Fruit fly (Drosophila melanogaster) whole organism, prepupa: ENCODE data around the gene Vha36-3.

Source experiments
- Blimp-1 ChIP-seq: fragments of 200-800 bp; sonication (Bioruptor generic); optimal IDR thresholded peaks from 3 replicates; lab custom pipeline; 2017; ENCODE audit warnings: missing biosample characterization, missing genetic modification characterization, mild to moderate bottlenecking, moderate library complexity, missing genetic modification reagents
- CG10631 ChIP-seq: fragments of 200-800 bp; sonication (Bioruptor generic); optimal IDR thresholded peaks from 2 replicates; lab custom pipeline; 2016; ENCODE audit warnings: missing biosample characterization, missing genetic modification characterization
- CG10669 ChIP-seq: fragments of 200-800 bp; sonication (Bioruptor generic); optimal IDR thresholded peaks from 3 replicates; lab custom pipeline; 2018; ENCODE audit warnings: missing biosample characterization, mild to moderate bottlenecking, missing genetic modification characterization, moderate library complexity
- CG11294 ChIP-seq: fragments of 200-800 bp; sonication (Bioruptor generic); IDR thresholded peaks from 2 replicates; pipeline ENCODE4 v1.3.6; 2022; ENCODE audit warnings: missing biosample characterization, missing genetic modification characterization
- CG11902 ChIP-seq: fragments of 200-800 bp; sonication (Bioruptor generic); optimal IDR thresholded peaks from 3 replicates; lab custom pipeline; 2016; ENCODE audit warnings: missing biosample characterization, missing genetic modification characterization
- CG15336 ChIP-seq: fragments of 200-800 bp; sonication (Bioruptor generic); IDR thresholded peaks from 2 replicates; pipeline ENCODE4 v1.3.6; 2022; ENCODE audit warnings: missing biosample characterization, missing genetic modification characterization
- CG1621 ChIP-seq: fragments of 200-800 bp; sonication (Bioruptor generic); optimal IDR thresholded peaks from 3 replicates; lab custom pipeline; 2018; ENCODE audit warnings: missing biosample characterization, mild to moderate bottlenecking, missing genetic modification characterization
- CG16779 ChIP-seq: fragments of 200-800 bp; sonication (Bioruptor generic); optimal IDR thresholded peaks from 3 replicates; lab custom pipeline; 2017; ENCODE audit warnings: missing biosample characterization, mild to moderate bottlenecking, missing genetic modification characterization
- CG3032 ChIP-seq: fragments of 200-800 bp; optimal IDR thresholded peaks from 2 replicates; lab custom pipeline; 2019; ENCODE audit warnings: missing biosample characterization, mild to moderate bottlenecking, missing genetic modification characterization, moderate library complexity
- CG31627 ChIP-seq: fragments of 200-800 bp; sonication (Bioruptor generic); optimal IDR thresholded peaks from 3 replicates; lab custom pipeline; 2016; ENCODE audit warnings: missing biosample characterization, missing genetic modification characterization
- CG32006 ChIP-seq: fragments of 200-800 bp; sonication (Bioruptor generic); optimal IDR thresholded peaks from 3 replicates; lab custom pipeline; 2017; ENCODE audit warnings: missing biosample characterization, mild to moderate bottlenecking, missing genetic modification characterization
- CG34406 ChIP-seq: fragments of 200-800 bp; sonication (Bioruptor generic); optimal IDR thresholded peaks from 3 replicates; lab custom pipeline; 2016; ENCODE audit warnings: missing biosample characterization, missing genetic modification characterization
- CG4318 ChIP-seq: fragments of 200-800 bp; sonication (Bioruptor generic); optimal IDR thresholded peaks from 3 replicates; lab custom pipeline; 2017; ENCODE audit warnings: missing biosample characterization, mild to moderate bottlenecking, missing genetic modification characterization
- CG6163 ChIP-seq: fragments of 200-800 bp; sonication (Bioruptor generic); IDR thresholded peaks from 3 replicates; pipeline ENCODE4 v1.3.6; 2022; ENCODE audit warnings: missing biosample characterization, missing genetic modification characterization
- CG6276 ChIP-seq: fragments of 200-800 bp; sonication (Bioruptor generic); optimal IDR thresholded peaks from 2 replicates; lab custom pipeline; 2017; ENCODE audit warnings: missing biosample characterization, mild to moderate bottlenecking, missing genetic modification characterization
- CG6792 ChIP-seq: fragments of 200-800 bp; sonication (Bioruptor generic); optimal IDR thresholded peaks from 3 replicates; lab custom pipeline; 2016; ENCODE audit warnings: missing biosample characterization, missing genetic modification characterization
- CG6808 ChIP-seq: fragments of 200-800 bp; sonication (Bioruptor generic); optimal IDR thresholded peaks from 3 replicates; lab custom pipeline; 2017; ENCODE audit warnings: missing biosample characterization, missing genetic modification characterization, mild to moderate bottlenecking, moderate library complexity, missing genetic modification reagents
- CG6854 ChIP-seq: fragments of 200-800 bp; sonication (Bioruptor generic); optimal IDR thresholded peaks from 2 replicates; lab custom pipeline; 2017; ENCODE audit warnings: missing biosample characterization, mild to moderate bottlenecking, missing genetic modification characterization
- CG7368 ChIP-seq: fragments of 200-800 bp; sonication (Bioruptor generic); optimal IDR thresholded peaks from 3 replicates; lab custom pipeline; 2016; ENCODE audit warnings: missing biosample characterization, missing genetic modification characterization
- CG8119 ChIP-seq: fragments of 200-800 bp; sonication (Bioruptor generic); IDR thresholded peaks from 3 replicates; pipeline ENCODE4 v1.3.6; 2022; ENCODE audit warnings: missing biosample characterization, missing genetic modification characterization
- CG8319 ChIP-seq: fragments of 200-800 bp; sonication (Bioruptor generic); optimal IDR thresholded peaks from 3 replicates; lab custom pipeline; 2016; ENCODE audit warnings: missing biosample characterization, missing genetic modification characterization
- CG8632 ChIP-seq: fragments of 200-800 bp; sonication (Bioruptor generic); optimal IDR thresholded peaks from 3 replicates; lab custom pipeline; 2016; ENCODE audit warnings: missing biosample characterization, missing genetic modification characterization
- CG9139 ChIP-seq: fragments of 200-800 bp; sonication (Bioruptor generic); optimal IDR thresholded peaks from 3 replicates; lab custom pipeline; 2017; ENCODE audit warnings: missing biosample characterization, mild to moderate bottlenecking, missing genetic modification characterization
- Eip75B ChIP-seq: fragments of 200-800 bp; sonication (Bioruptor generic); optimal IDR thresholded peaks from 3 replicates; lab custom pipeline; 2016; ENCODE audit warnings: missing biosample characterization, missing genetic modification characterization
- Eip78C ChIP-seq: fragments of 200-800 bp; sonication (Bioruptor generic); peaks from one replicate; lab custom pipeline; 2016; ENCODE audit warnings: missing biosample characterization, missing genetic modification characterization
- Eip93F ChIP-seq: fragments of 200-800 bp; sonication (Bioruptor generic); optimal IDR thresholded peaks from 2 replicates; lab custom pipeline; 2016; ENCODE audit warnings: missing biosample characterization, mild to moderate bottlenecking, missing genetic modification characterization
- Ets21C ChIP-seq: fragments of 200-800 bp; sonication (Bioruptor generic); optimal IDR thresholded peaks from 3 replicates; lab custom pipeline; 2016; ENCODE audit warnings: missing biosample characterization, missing genetic modification characterization
- Ets96B ChIP-seq: fragments of 200-800 bp; optimal IDR thresholded peaks from 2 replicates; lab custom pipeline; 2019; ENCODE audit warnings: missing biosample characterization, mild to moderate bottlenecking, missing genetic modification characterization, moderate library complexity
- Gug ChIP-seq: fragments of 200-800 bp; sonication (Bioruptor generic); IDR thresholded peaks from 2 replicates; pipeline ENCODE4 v1.3.6; 2022; ENCODE audit warnings: missing biosample characterization, missing genetic modification characterization
- Hr38 ChIP-seq: sonication (Bioruptor generic); optimal IDR thresholded peaks from 2 replicates; lab custom pipeline; 2016; ENCODE audit warnings: missing biosample characterization, missing genetic modification characterization
- Hr4 ChIP-seq: fragments of 200-800 bp; sonication (Bioruptor generic); optimal IDR thresholded peaks from 3 replicates; lab custom pipeline; 2016; ENCODE audit warnings: missing biosample characterization, missing genetic modification characterization
- Lpt ChIP-seq: fragments of 200-800 bp; sonication (Bioruptor generic); optimal IDR thresholded peaks from 3 replicates; lab custom pipeline; 2016; ENCODE audit warnings: missing biosample characterization, missing genetic modification characterization
- Smox ChIP-seq: fragments of 200-800 bp; sonication (Bioruptor generic); optimal IDR thresholded peaks from 3 replicates; lab custom pipeline; 2016; ENCODE audit warnings: missing biosample characterization, missing genetic modification characterization
- Sox102F ChIP-seq: fragments of 200-800 bp; sonication (Bioruptor generic); optimal IDR thresholded peaks from 2 replicates; lab custom pipeline; 2016; ENCODE audit warnings: missing biosample characterization, mild to moderate bottlenecking, missing genetic modification characterization
- Sox14 ChIP-seq: fragments of 200-800 bp; sonication (Bioruptor generic); optimal IDR thresholded peaks from 3 replicates; lab custom pipeline; 2016; ENCODE audit warnings: missing biosample characterization, missing genetic modification characterization
- achi ChIP-seq: fragments of 200-800 bp; sonication (Bioruptor generic); optimal IDR thresholded peaks from 3 replicates; lab custom pipeline; 2016; ENCODE audit warnings: missing biosample characterization, missing genetic modification characterization
- cyc ChIP-seq: fragments of 200-800 bp; sonication (Bioruptor generic); optimal IDR thresholded peaks from 3 replicates; lab custom pipeline; 2016; ENCODE audit warnings: missing biosample characterization, missing genetic modification characterization
- dac ChIP-seq: fragments of 200-800 bp; sonication (Bioruptor generic); optimal IDR thresholded peaks from 2 replicates; lab custom pipeline; 2017; ENCODE audit warnings: missing biosample characterization, mild to moderate bottlenecking, missing genetic modification characterization
- dsx ChIP-seq: fragments of 200-800 bp; optimal IDR thresholded peaks from 3 replicates; lab custom pipeline; 2019; ENCODE audit warnings: missing biosample characterization, mild to moderate bottlenecking, missing genetic modification characterization, moderate library complexity; ENCODE audit not compliant: poor library complexity, severe bottlenecking
- eg ChIP-seq: fragments of 200-800 bp; sonication (Bioruptor generic); IDR thresholded peaks from 3 replicates; pipeline ENCODE4 v1.3.6; 2022; ENCODE audit warnings: missing biosample characterization, missing genetic modification characterization
- esn ChIP-seq: fragments of 200-800 bp; sonication (Bioruptor generic); optimal IDR thresholded peaks from 2 replicates; lab custom pipeline; 2016; ENCODE audit warnings: missing biosample characterization, mild to moderate bottlenecking, missing genetic modification characterization, moderate library complexity
- fd59A ChIP-seq: fragments of 200-800 bp; sonication (Bioruptor generic); optimal IDR thresholded peaks from 2 replicates; lab custom pipeline; 2017; ENCODE audit warnings: missing biosample characterization, mild to moderate bottlenecking, missing genetic modification characterization, missing genetic modification reagents
- fd85E ChIP-seq: fragments of 200-800 bp; sonication (Bioruptor generic); optimal IDR thresholded peaks from 3 replicates; lab custom pipeline; 2016; ENCODE audit warnings: missing biosample characterization, missing genetic modification characterization
- fkh ChIP-seq: fragments of 200-800 bp; sonication (Bioruptor generic); optimal IDR thresholded peaks from 3 replicates; lab custom pipeline; 2017; ENCODE audit warnings: missing biosample characterization, mild to moderate bottlenecking, missing genetic modification characterization, moderate library complexity
- lz ChIP-seq: fragments of 200-800 bp; sonication (Bioruptor generic); optimal IDR thresholded peaks from 3 replicates; lab custom pipeline; 2016; ENCODE audit warnings: missing biosample characterization, missing genetic modification characterization
- pdm3 ChIP-seq: fragments of 200-800 bp; sonication (Bioruptor generic); optimal IDR thresholded peaks from 3 replicates; lab custom pipeline; 2016; ENCODE audit warnings: missing biosample characterization, missing genetic modification characterization
- salr ChIP-seq, 2 experiments: fragments of 200-800 bp; sonication (Bioruptor generic); optimal IDR thresholded peaks; 3 replicates each; lab custom pipeline; 2016 to 2018; ENCODE audit warnings: missing biosample characterization in 2 of 2, missing genetic modification characterization in 2 of 2, mild to moderate bottlenecking in 1 of 2
- spab ChIP-seq: fragments of 200-800 bp; sonication (Bioruptor generic); optimal IDR thresholded peaks from 2 replicates; lab custom pipeline; 2017; ENCODE audit warnings: missing biosample characterization, mild to moderate bottlenecking, missing genetic modification characterization, missing genetic modification reagents
- ss ChIP-seq, 2 experiments: fragments of 200-800 bp; sonication (Bioruptor generic); optimal IDR thresholded peaks; 2 replicates in 1 of 2; 3 replicates in 1 of 2; lab custom pipeline; 2017 to 2018; ENCODE audit warnings: mild to moderate bottlenecking in 2 of 2, missing biosample characterization in 2 of 2, missing genetic modification characterization in 2 of 2, moderate library complexity in 1 of 2
- svp ChIP-seq: fragments of 200-800 bp; sonication (Bioruptor generic); peaks from one replicate; lab custom pipeline; 2016; ENCODE audit warnings: missing biosample characterization, missing genetic modification characterization
- topi ChIP-seq: fragments of 200-800 bp; sonication (Bioruptor generic); optimal IDR thresholded peaks from 3 replicates; lab custom pipeline; 2016; ENCODE audit warnings: missing biosample characterization, missing genetic modification characterization
- vri ChIP-seq: fragments of 200-800 bp; sonication (Bioruptor generic); optimal IDR thresholded peaks from 3 replicates; lab custom pipeline; 2016; ENCODE audit warnings: missing biosample characterization, mild to moderate bottlenecking, missing genetic modification characterization

Gene Vha36-3

DNA sequence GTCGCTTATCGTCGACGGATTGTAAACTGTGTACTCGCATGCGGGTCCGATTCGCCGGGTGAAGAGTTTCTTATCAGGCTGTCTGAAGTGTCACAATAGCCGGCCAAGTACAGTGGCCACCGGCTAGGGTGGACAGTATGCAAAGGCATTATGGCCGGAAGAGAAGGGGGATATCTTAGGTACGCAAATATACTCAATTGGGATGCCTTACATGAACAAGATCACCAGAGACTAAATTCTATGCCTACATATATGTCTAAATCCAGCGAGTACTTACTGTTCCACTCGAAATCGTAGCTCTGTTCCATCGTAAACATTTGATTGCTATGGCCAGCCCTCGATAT is 13.4 kb upstream of the Vha36-3 start:
- TF ChIP-seq eg (GFP tag; lab: Robert Waterston, UW) (peak; percentile 95), CG34406 (GFP tag; lab: Kevin White, UChicago) (peak; percentile 90), CG6163 (GFP tag; lab: Robert Waterston, UW) (peak; percentile 95), fd59A (GFP tag; lab: Kevin White, UChicago) (peak; percentile 83), CG7368 (peak; percentile 95), CG1621 (tag; lab: Kevin White, UChicago) (peak; percentile 82), svp (GFP tag; lab: Kevin White, UChicago) (peak; percentile 99), CG8319 (GFP tag; lab: Kevin White, UChicago) (peak; percentile 85), Smox (GFP tag; lab: Kevin White, UChicago) (peak; percentile 94), CG3032 (peak; percentile 78), CG31627 (GFP tag; lab: Kevin White, UChicago) (peak; percentile 96), salr (GFP tag; optimal IDR thresholded peaks at IDR 0.05; lab: Kevin White, UChicago) (peak in 1 of 2 experiments; percentile 79), CG6854 (GFP tag; lab: Kevin White, UChicago) (peak; percentile 84), Blimp-1 (GFP tag; lab: Kevin White, UChicago) (peak; percentile 79), CG8119 (GFP tag; lab: Robert Waterston, UW) (peak; percentile 81), CG4318 (GFP tag; lab: Kevin White, UChicago) (peak; percentile 74), CG10669 (GFP tag; lab: Kevin White, UChicago) (peak; percentile 88), CG9139 (GFP tag; lab: Kevin White, UChicago) (peak; percentile 80), CG6276 (GFP tag; lab: Kevin White, UChicago) (peak; percentile 85), Hr38 (peak; percentile 6), ss (GFP tag; optimal IDR thresholded peaks at IDR 0.05; lab: Kevin White, UChicago) (peak; percentile 66 to 88), Hr4 (GFP tag; lab: Kevin White, UChicago) (peak; percentile 89), CG8632 (GFP tag; lab: Kevin White, UChicago) (peak; percentile 91), Gug (GFP tag; lab: Robert Waterston, UW) (peak; percentile 90), Ets21C (GFP tag; lab: Kevin White, UChicago) (peak; percentile 93), CG11294 (peak; percentile 92), CG10631 (GFP tag; lab: Kevin White, UChicago) (peak; percentile 86), Sox14 (peak; percentile 94), topi (GFP tag; lab: Kevin White, UChicago) (peak; percentile 96), CG16779 (peak; percentile 68), Eip78C (GFP tag; lab: Kevin White, UChicago) (peak; percentile 96), dac (GFP tag; lab: Kevin White, UChicago) (peak; percentile 61), spab (peak; percentile 82), dsx (peak; percentile 78), CG11902 (GFP tag; lab: Kevin White, UChicago) (peak; percentile 96), Eip93F (peak; percentile 94), lz (GFP tag; lab: Kevin White, UChicago) (peak; percentile 95), Eip75B (GFP tag; lab: Kevin White, UChicago) (peak; percentile 91), fd85E (peak; percentile 88), CG6792 (GFP tag; lab: Kevin White, UChicago) (peak; percentile 93), CG15336 (GFP tag; lab: Robert Waterston, UW) (peak; percentile 84), pdm3 (GFP tag; lab: Kevin White, UChicago) (peak; percentile 92), achi (GFP tag; lab: Kevin White, UChicago) (peak; percentile 88), CG32006 (GFP tag; lab: Kevin White, UChicago) (peak; percentile 86), Lpt (peak; percentile 72), esn (peak; percentile 93), cyc (GFP tag; lab: Kevin White, UChicago) (peak; percentile 97), fkh (GFP tag; lab: Kevin White, UChicago) (peak; percentile 67), vri (GFP tag; lab: Kevin White, UChicago) (peak; percentile 94), Ets96B (tag; lab: Kevin White, UChicago) (peak; percentile 85), CG6808 (peak; percentile 81), Sox102F (GFP tag; lab: Kevin White, UChicago) (peak; percentile 90)
